Worm (Caenorhabditis elegans) whole organism, midembryonic: ENCODE measurements around the gene C06E4.2.

Source experiments
- T22C8.4 ChIP-seq: fragments of 200-800 bp; sonication (Bioruptor generic); IDR thresholded peaks from 2 replicates; pipeline ENCODE4 v1.3.6; 2022; ENCODE audit warnings: missing genetic modification characterization, missing compliant biosample characterization
- cog-1 ChIP-seq: sonication (generic microtip); optimal IDR thresholded peaks from 2 replicates; lab custom pipeline; 2016; ENCODE audit warnings: missing genetic modification characterization, missing compliant biosample characterization
- flt-1 ChIP-seq: fragments of 200-800 bp; sonication (Bioruptor generic); IDR thresholded peaks from 2 replicates; pipeline ENCODE4 v1.3.6; 2022; ENCODE audit warnings: missing genetic modification characterization, missing compliant biosample characterization
- klf-2 ChIP-seq: fragments of 200-800 bp; sonication (Bioruptor generic); conservative IDR thresholded peaks from 2 replicates; pipeline ENCODE4 v1.3.6; 2022; ENCODE audit warnings: missing genetic modification reagents, missing genetic modification characterization, missing compliant biosample characterization
- med-1 ChIP-seq: sonication (generic microtip); optimal IDR thresholded peaks from 2 replicates; lab custom pipeline; 2017; ENCODE audit warnings: missing genetic modification characterization, mild to moderate bottlenecking, missing compliant biosample characterization, antibody characterized with exemption, missing genetic modification reagents; ENCODE audit not compliant: insufficient read depth
- tab-1 ChIP-seq: fragments of 200-800 bp; sonication (Bioruptor generic); IDR thresholded peaks from 2 replicates; pipeline ENCODE4 v1.3.6; 2022; ENCODE audit warnings: missing genetic modification characterization, missing compliant biosample characterization
- ztf-23 ChIP-seq: fragments of 200-800 bp; sonication (Bioruptor generic); IDR thresholded peaks from 2 replicates; pipeline ENCODE4 v1.3.6; 2022; ENCODE audit warnings: missing genetic modification reagents, missing genetic modification characterization, missing compliant biosample characterization
- ztf-29 ChIP-seq: fragments of 200-800 bp; sonication (Bioruptor generic); IDR thresholded peaks from 2 replicates; pipeline ENCODE4 v1.3.6; 2022; ENCODE audit warnings: missing genetic modification reagents, missing genetic modification characterization, missing compliant biosample characterization

ce11 chrIV:7276661-7277060 lies at the start of gene C06E4.2:
- no peak for TF ChIP-seq flt-1 (GFP tag; lab: Robert Waterston, UW)
- no peak for TF ChIP-seq ztf-29
- TF ChIP-seq T22C8.4 (GFP tag; lab: Robert Waterston, UW), result no peak
- TF ChIP-seq ztf-23, result no peak
- TF ChIP-seq tab-1 (GFP tag; lab: Robert Waterston, UW), result no peak
- TF ChIP-seq med-1 (GFP tag; lab: Kevin White, UChicago), result no peak
- no peak for TF ChIP-seq cog-1
- TF ChIP-seq klf-2 (GFP tag; lab: Robert Waterston, UW), result no peak
